Worm (Caenorhabditis elegans) whole organism, L4 larva: ENCODE data around the gene spp-8.

ENCODE experiments used
- D1046.2 ChIP-seq: fragments of 200-800 bp; sonication (Bioruptor generic); IDR thresholded peaks from 2 replicates; pipeline ENCODE4 v1.3.6; 2022; ENCODE audit warnings: missing genetic modification characterization, missing compliant biosample characterization
- F10B5.3 ChIP-seq: sonication (generic microtip); optimal IDR thresholded peaks from 2 replicates; lab custom pipeline; 2016; ENCODE audit warnings: mild to moderate bottlenecking, missing genetic modification characterization, missing compliant biosample characterization
- F44E2.7 ChIP-seq: fragments of 200-800 bp; sonication (Bioruptor generic); IDR thresholded peaks from 2 replicates; pipeline ENCODE4 v2.1.2; 2022; ENCODE audit warnings: missing genetic modification characterization, missing compliant biosample characterization
- F49E8.2 ChIP-seq: sonication (generic microtip); optimal IDR thresholded peaks from 2 replicates; lab custom pipeline; 2016; ENCODE audit warnings: missing compliant biosample characterization, mild to moderate bottlenecking, missing genetic modification characterization, borderline replicate concordance
- T26A8.4 ChIP-seq: fragments of 200-800 bp; sonication (Bioruptor generic); IDR thresholded peaks from 2 replicates; pipeline ENCODE4 v1.3.6; 2022; ENCODE audit warnings: missing genetic modification characterization, missing compliant biosample characterization
- Y105C5A.15 ChIP-seq: fragments of 200-800 bp; sonication (Bioruptor generic); IDR thresholded peaks from 2 replicates; pipeline ENCODE4 v1.3.6; 2022; ENCODE audit warnings: missing genetic modification characterization, missing compliant biosample characterization
- aha-1 ChIP-seq: fragments of 150-350 bp; peaks from one replicate; lab custom pipeline; 2014; ENCODE audit warnings: missing biosample characterization, missing genetic modification characterization
- attf-4 ChIP-seq: sonication (generic microtip); optimal IDR thresholded peaks from 3 replicates; lab custom pipeline; 2017; ENCODE audit warnings: missing biosample characterization, missing genetic modification characterization
- ceh-32 ChIP-seq: sonication (generic microtip); optimal IDR thresholded peaks from 2 replicates; lab custom pipeline; 2016; ENCODE audit warnings: mild to moderate bottlenecking, missing genetic modification characterization, missing compliant biosample characterization; ENCODE audit not compliant: poor library complexity
- daf-12 ChIP-seq: fragments of 150-350 bp; optimal IDR thresholded peaks from 2 replicates; lab custom pipeline; 2014; ENCODE audit warnings: missing biosample characterization, missing genetic modification reagents, missing genetic modification characterization
- daf-16 ChIP-seq, 3 experiments: sonication (generic microtip); optimal IDR thresholded peaks; 2 replicates each; lab custom pipeline; 2016 to 2017; ENCODE audit warnings: missing genetic modification characterization in 3 of 3, missing genetic modification reagents in 3 of 3, mild to moderate bottlenecking in 2 of 3, missing compliant biosample characterization in 2 of 3, missing biosample characterization in 1 of 3, moderate library complexity in 1 of 3
- daf-8 ChIP-seq: fragments of 200-800 bp; sonication (Bioruptor generic); IDR thresholded peaks from 2 replicates; pipeline ENCODE4 v1.3.6; 2022; ENCODE audit warnings: missing genetic modification characterization, missing compliant biosample characterization
- dmd-9 ChIP-seq: fragments of 200-800 bp; sonication (Bioruptor generic); IDR thresholded peaks from 2 replicates; pipeline ENCODE4 v1.3.6; 2022; ENCODE audit warnings: missing genetic modification reagents, missing genetic modification characterization, missing compliant biosample characterization
- dpl-1 ChIP-seq: fragments of 150-350 bp; optimal IDR thresholded peaks from 2 replicates; lab custom pipeline; 2014; ENCODE audit warnings: missing biosample characterization, missing genetic modification reagents, missing genetic modification characterization
- duxl-1 ChIP-seq: sonication (generic microtip); optimal IDR thresholded peaks from 2 replicates; lab custom pipeline; 2016; ENCODE audit warnings: mild to moderate bottlenecking, missing genetic modification characterization, moderate library complexity, missing compliant biosample characterization; ENCODE audit not compliant: poor library complexity
- egl-27 ChIP-seq: sonication (generic microtip); optimal IDR thresholded peaks from 3 replicates; lab custom pipeline; 2017; ENCODE audit warnings: missing biosample characterization, missing genetic modification reagents, missing genetic modification characterization
- egl-43 ChIP-seq: fragments of 200-800 bp; sonication (Bioruptor generic); IDR thresholded peaks from 2 replicates; pipeline ENCODE4 v1.3.6; 2022; ENCODE audit warnings: missing genetic modification reagents, missing genetic modification characterization, missing compliant biosample characterization
- fos-1 ChIP-seq: fragments of 150-350 bp; optimal IDR thresholded peaks from 2 replicates; lab custom pipeline; 2014; ENCODE audit warnings: missing biosample characterization, missing genetic modification characterization
- gei-8 ChIP-seq: fragments of 200-800 bp; sonication (Bioruptor generic); optimal IDR thresholded peaks from 2 replicates; lab custom pipeline; 2018; ENCODE audit warnings: mild to moderate bottlenecking, missing genetic modification characterization, missing compliant biosample characterization
- hif-1 ChIP-seq, 2 experiments: sonication (generic microtip); optimal IDR thresholded peaks; 2 replicates each; lab custom pipeline; 2016 to 2017; ENCODE audit warnings: missing compliant biosample characterization in 2 of 2, missing genetic modification characterization in 2 of 2, missing genetic modification reagents in 2 of 2, missing genotype in 2 of 2, mild to moderate bottlenecking in 1 of 2
- hlh-11 ChIP-seq: fragments of 200-800 bp; sonication (Bioruptor generic); optimal IDR thresholded peaks from 2 replicates; lab custom pipeline; 2018; ENCODE audit warnings: mild to moderate bottlenecking, missing genetic modification characterization, missing compliant biosample characterization
- lim-7 ChIP-seq: fragments of 200-800 bp; sonication (Bioruptor generic); IDR thresholded peaks from 2 replicates; pipeline ENCODE4 v1.3.6; 2022; ENCODE audit warnings: missing genetic modification characterization, missing compliant biosample characterization
- lin-1 ChIP-seq: fragments of 200-800 bp; sonication (Bioruptor generic); IDR thresholded peaks from 2 replicates; pipeline ENCODE4 v1.3.6; 2022; ENCODE audit warnings: missing genetic modification reagents, missing genetic modification characterization, missing compliant biosample characterization
- lin-15B ChIP-seq: fragments of 150-350 bp; sonication (generic microtip); optimal IDR thresholded peaks from 3 replicates; lab custom pipeline; 2014; ENCODE audit warnings: missing biosample characterization, missing genetic modification characterization
- lir-3 ChIP-seq: sonication (generic microtip); optimal IDR thresholded peaks from 2 replicates; lab custom pipeline; 2016; ENCODE audit warnings: mild to moderate bottlenecking, missing genetic modification characterization, missing compliant biosample characterization
- lsy-2 ChIP-seq, 2 experiments: fragments of 150-350 bp in 1 of 2; sonication (generic microtip) in 1 of 2; optimal IDR thresholded peaks; 2 replicates each; lab custom pipeline; 2014 to 2017; ENCODE audit warnings: missing biosample characterization in 2 of 2, missing genetic modification characterization in 2 of 2
- madf-5 ChIP-seq, 2 experiments: fragments of 200-800 bp; sonication (Bioruptor generic); IDR thresholded peaks; 2 replicates each; pipeline ENCODE4 v1.3.6; 2022; ENCODE audit warnings: missing compliant biosample characterization in 2 of 2, missing genetic modification characterization in 2 of 2
- mdl-1 ChIP-seq, 2 experiments: fragments of 150-350 bp in 1 of 2; sonication (generic microtip) in 1 of 2; optimal IDR thresholded peaks; 2 replicates each; lab custom pipeline; 2014 to 2017; ENCODE audit warnings: missing biosample characterization in 2 of 2, missing genetic modification characterization in 2 of 2
- mdt-29 ChIP-seq: fragments of 200-800 bp; sonication (Bioruptor generic); IDR thresholded peaks from 2 replicates; pipeline ENCODE4 v1.3.6; 2022; ENCODE audit warnings: missing genetic modification reagents, missing genetic modification characterization, missing compliant biosample characterization
- mes-2 ChIP-seq: sonication (generic microtip); optimal IDR thresholded peaks from 2 replicates; lab custom pipeline; 2016; ENCODE audit warnings: missing genotype, mild to moderate bottlenecking, missing genetic modification characterization, missing compliant biosample characterization; ENCODE audit not compliant: poor library complexity, severe bottlenecking
- mxl-2 ChIP-seq: fragments of 200-800 bp; sonication (Bioruptor generic); conservative IDR thresholded peaks from 2 replicates; pipeline ENCODE4 v1.3.6; 2022; ENCODE audit warnings: missing genetic modification reagents, missing genetic modification characterization, missing compliant biosample characterization
- mxl-3 ChIP-seq: fragments of 200-800 bp; sonication (Bioruptor generic); optimal IDR thresholded peaks from 2 replicates; lab custom pipeline; 2018; ENCODE audit warnings: mild to moderate bottlenecking, missing genetic modification characterization, missing compliant biosample characterization
- nhr-10 ChIP-seq: fragments of 150-350 bp; optimal IDR thresholded peaks from 2 replicates; lab custom pipeline; 2014; ENCODE audit warnings: missing biosample characterization, missing genetic modification characterization
- nhr-11 ChIP-seq: fragments of 150-350 bp; optimal IDR thresholded peaks from 2 replicates; lab custom pipeline; 2014; ENCODE audit warnings: missing biosample characterization, missing genetic modification characterization
- nhr-237 ChIP-seq: sonication (generic microtip); optimal IDR thresholded peaks from 2 replicates; lab custom pipeline; 2017; ENCODE audit warnings: missing biosample characterization, missing genetic modification characterization
- nhr-25 ChIP-seq: sonication (generic microtip); optimal IDR thresholded peaks from 2 replicates; lab custom pipeline; 2017; ENCODE audit warnings: missing genetic modification characterization, mild to moderate bottlenecking, missing compliant biosample characterization, antibody characterized with exemption, moderate library complexity, borderline replicate concordance; ENCODE audit not compliant: insufficient read depth
- nhr-28 ChIP-seq: fragments of 150-350 bp; optimal IDR thresholded peaks from 2 replicates; lab custom pipeline; 2014; ENCODE audit warnings: missing biosample characterization, missing genetic modification characterization
- nhr-42 ChIP-seq: fragments of 200-800 bp; sonication (Bioruptor generic); IDR thresholded peaks from 2 replicates; pipeline ENCODE4 v1.3.6; 2022; ENCODE audit warnings: missing genetic modification characterization, missing compliant biosample characterization
- nhr-48 ChIP-seq: sonication (generic microtip); optimal IDR thresholded peaks from 2 replicates; lab custom pipeline; 2016; ENCODE audit warnings: mild to moderate bottlenecking, missing genetic modification characterization, missing compliant biosample characterization
- nhr-6 ChIP-seq: fragments of 150-350 bp; optimal IDR thresholded peaks from 2 replicates; lab custom pipeline; 2014; ENCODE audit warnings: missing biosample characterization, missing genetic modification characterization
- php-3 ChIP-seq: fragments of 200-800 bp; sonication (Bioruptor generic); IDR thresholded peaks from 2 replicates; pipeline ENCODE4 v1.3.6; 2022; ENCODE audit warnings: missing genetic modification reagents, missing genetic modification characterization, missing compliant biosample characterization
- rbr-2 ChIP-seq: sonication (generic microtip); optimal IDR thresholded peaks from 2 replicates; lab custom pipeline; 2016; ENCODE audit warnings: missing genotype, missing genetic modification characterization, missing compliant biosample characterization
- snpc-1.2 ChIP-seq: fragments of 200-800 bp; sonication (Bioruptor generic); IDR thresholded peaks from 2 replicates; pipeline ENCODE4 v1.3.6; 2022; ENCODE audit warnings: missing genetic modification reagents, missing genetic modification characterization, missing compliant biosample characterization
- snpc-4 ChIP-seq: fragments of 150-350 bp; optimal IDR thresholded peaks from 2 replicates; lab custom pipeline; 2014; ENCODE audit warnings: missing biosample characterization, missing genetic modification characterization
- spr-1 ChIP-seq: sonication (generic microtip); optimal IDR thresholded peaks from 2 replicates; lab custom pipeline; 2016; ENCODE audit warnings: mild to moderate bottlenecking, missing genetic modification characterization, missing compliant biosample characterization
- unc-62 ChIP-seq, 3 experiments: fragments of 150-350 bp in 1 of 3; sonication (generic microtip); optimal IDR thresholded peaks in 2 of 3; peaks in 1 of 3; 1 replicate in 1 of 3; 2 replicates in 2 of 3; lab custom pipeline; 2014 to 2017; ENCODE audit warnings: missing biosample characterization in 3 of 3, missing genetic modification characterization in 3 of 3, missing genetic modification reagents in 3 of 3, missing genotype in 1 of 3
- vab-7 ChIP-seq: fragments of 200-800 bp; sonication (Bioruptor generic); IDR thresholded peaks from 2 replicates; pipeline ENCODE4 v1.3.6; 2022; ENCODE audit warnings: missing genetic modification reagents, missing genetic modification characterization, missing compliant biosample characterization
- zag-1 ChIP-seq: fragments of 150-350 bp; optimal IDR thresholded peaks from 2 replicates; lab custom pipeline; 2014; ENCODE audit warnings: missing biosample characterization, missing genetic modification characterization
- zip-11 ChIP-seq: fragments of 200-800 bp; sonication (Bioruptor generic); IDR thresholded peaks from 2 replicates; pipeline ENCODE4 v1.3.6; 2022; ENCODE audit warnings: missing genetic modification characterization, missing compliant biosample characterization

spp-8 gene

ce11 chrIV:8475030-8475679 lies 6.3 kb upstream of the spp-8 start (continued):
- no peak for TF ChIP-seq hif-1 (tag; optimal IDR thresholded peaks at IDR 0.05; lab: Kevin White, UChicago)
- peak in 1 of 2 experiments; percentile 44 for TF ChIP-seq mdl-1 (tag; optimal IDR thresholded peaks at IDR 0.05; lab: Kevin White, UChicago)
- TF ChIP-seq lsy-2 (tag; optimal IDR thresholded peaks at IDR 0.05; lab: Kevin White, UChicago) = no peak
- no peak for TF ChIP-seq daf-16 (GFP tag; optimal IDR thresholded peaks at IDR 0.05; lab: Kevin White, UChicago)
- no peak for TF ChIP-seq daf-16 (tag; optimal IDR thresholded peaks at IDR 0.05; lab: Kevin White, UChicago)
- TF ChIP-seq nhr-25 = no peak
- no peak for TF ChIP-seq lin-1 (GFP tag; lab: Robert Waterston, UW)
- no peak for TF ChIP-seq nhr-10
- no peak for TF ChIP-seq T26A8.4 (GFP tag; lab: Robert Waterston, UW)
- no peak for TF ChIP-seq zip-11 (GFP tag; lab: Robert Waterston, UW)
- no peak for TF ChIP-seq mxl-2
- TF ChIP-seq daf-8 = no peak
- no peak for TF ChIP-seq zag-1 (tag; lab: Kevin White, UChicago)
- peak; percentile 82 for TF ChIP-seq nhr-28
- TF ChIP-seq attf-4 (tag; lab: Kevin White, UChicago) = no peak
- no peak for TF ChIP-seq duxl-1 (tag; lab: Kevin White, UChicago)
- TF ChIP-seq spr-1 (tag; lab: Kevin White, UChicago) = no peak
- no peak for TF ChIP-seq dpl-1 (GFP tag; lab: Kevin White, UChicago)
- TF ChIP-seq F49E8.2 = no peak
- no peak for TF ChIP-seq madf-5 (GFP tag; IDR thresholded peaks at IDR 0.05; lab: Robert Waterston, UW)
- TF ChIP-seq rbr-2 = no peak
- TF ChIP-seq mxl-3 (GFP tag; lab: Kevin White, UChicago) = peak; percentile 35
- TF ChIP-seq php-3 (GFP tag; lab: Robert Waterston, UW) = peak; percentile 73
- no peak for TF ChIP-seq egl-43 (GFP tag; lab: Robert Waterston, UW)
- no peak for TF ChIP-seq Y105C5A.15 (GFP tag; lab: Robert Waterston, UW)
- peak; percentile 47 for TF ChIP-seq hlh-11
- no peak for TF ChIP-seq F44E2.7 (GFP tag; lab: Robert Waterston, UW)
- no peak for TF ChIP-seq dmd-9 (GFP tag; lab: Robert Waterston, UW)
- TF ChIP-seq gei-8 = no peak
- TF ChIP-seq fos-1 (tag; lab: Kevin White, UChicago) = no peak
- TF ChIP-seq lin-15B (tag; lab: Kevin White, UChicago) = no peak
- no peak for TF ChIP-seq snpc-4 (tag; lab: Kevin White, UChicago)
- no peak for TF ChIP-seq snpc-1.2 (GFP tag; lab: Robert Waterston, UW)
- TF ChIP-seq nhr-11 (tag; lab: Kevin White, UChicago) = no peak
- TF ChIP-seq nhr-42 = no peak
- TF ChIP-seq mdt-29 = no peak
- no peak for TF ChIP-seq ceh-32 (tag; lab: Kevin White, UChicago)
- no peak for TF ChIP-seq mes-2 (tag; lab: Kevin White, UChicago)
- no peak for TF ChIP-seq lir-3 (tag; lab: Kevin White, UChicago)
- no peak for TF ChIP-seq vab-7 (GFP tag; lab: Robert Waterston, UW)
- peak in 1 of 2 experiments; percentile 96 for TF ChIP-seq unc-62 (GFP tag; optimal IDR thresholded peaks at IDR 0.05 in 1 of 2; lab: Kevin White, UChicago)
- TF ChIP-seq unc-62 (tag; optimal IDR thresholded peaks at IDR 0.05; lab: Kevin White, UChicago) = no peak
- peak; percentile 94 for TF ChIP-seq aha-1
- TF ChIP-seq D1046.2 = no peak
- no peak for TF ChIP-seq egl-27
- no peak for TF ChIP-seq nhr-237 (tag; lab: Kevin White, UChicago)
- TF ChIP-seq nhr-6 = no peak
- TF ChIP-seq nhr-48 (tag; lab: Kevin White, UChicago) = no peak
- TF ChIP-seq lim-7 (GFP tag; lab: Robert Waterston, UW) = no peak
- no peak for TF ChIP-seq F10B5.3 (tag; lab: Kevin White, UChicago)
- no peak for TF ChIP-seq daf-12 (tag; lab: Kevin White, UChicago)
- TF ChIP-seq, all 104 proteins: peak for 10
